Worm (Caenorhabditis elegans) whole organism, young adult: Measurements from ENCODE around the gene C06G4.4.

Source experiments
- B0035.1 ChIP-seq: sonication (generic microtip); optimal IDR thresholded peaks from 2 replicates; lab custom pipeline; 2016; ENCODE audit warnings: missing genetic modification characterization, mild to moderate bottlenecking, missing compliant biosample characterization, missing genotype, missing genetic modification reagents
- B0336.3 ChIP-seq: fragments of 200-800 bp; sonication (Bioruptor generic); IDR thresholded peaks from 2 replicates; pipeline ENCODE4 v1.3.6; 2022; ENCODE audit warnings: missing genetic modification characterization, missing compliant biosample characterization
- C17E4.6 ChIP-seq: fragments of 200-800 bp; sonication (Bioruptor generic); IDR thresholded peaks from 2 replicates; pipeline ENCODE4 v1.3.6; 2022; ENCODE audit warnings: missing genetic modification reagents, missing genetic modification characterization, missing compliant biosample characterization
- F22D6.2 ChIP-seq: sonication (generic microtip); optimal IDR thresholded peaks from 2 replicates; lab custom pipeline; 2016; ENCODE audit warnings: mild to moderate bottlenecking, missing genetic modification characterization, missing compliant biosample characterization
- F39B2.1 ChIP-seq: fragments of 200-800 bp; sonication (Bioruptor generic); IDR thresholded peaks from 2 replicates; pipeline ENCODE4 v1.3.6; 2022; ENCODE audit warnings: missing genetic modification reagents, missing genetic modification characterization, missing compliant biosample characterization
- F55B11.4 ChIP-seq: sonication (generic microtip); optimal IDR thresholded peaks from 2 replicates; lab custom pipeline; 2016; ENCODE audit warnings: missing compliant biosample characterization, missing genetic modification characterization, borderline replicate concordance; ENCODE audit not compliant: insufficient read depth
- T07F8.4 ChIP-seq: sonication (generic microtip); optimal IDR thresholded peaks from 2 replicates; lab custom pipeline; 2016; ENCODE audit warnings: mild to moderate bottlenecking, missing genetic modification characterization, moderate library complexity, missing compliant biosample characterization
- Y53F4B.3 ChIP-seq: fragments of 200-800 bp; sonication (Bioruptor generic); IDR thresholded peaks from 2 replicates; pipeline ENCODE4 v1.3.6; 2022; ENCODE audit warnings: missing genetic modification reagents, missing genetic modification characterization, missing compliant biosample characterization
- akir-1 ChIP-seq: fragments of 200-800 bp; sonication (Bioruptor generic); optimal IDR thresholded peaks from 2 replicates; lab custom pipeline; 2018; ENCODE audit warnings: mild to moderate bottlenecking, missing genetic modification characterization, moderate library complexity, missing compliant biosample characterization
- ama-1 ChIP-seq, 3 experiments: fragments of 150-350 bp in 1 of 3; sonication (generic microtip) in 2 of 3; optimal IDR thresholded peaks; 2 replicates each; lab custom pipeline; 2014 to 2018; ENCODE audit warnings: missing biosample characterization in 2 of 3, missing genetic modification characterization in 2 of 3, missing genetic modification reagents in 2 of 3
- athp-1 ChIP-seq: sonication (generic microtip); optimal IDR thresholded peaks from 2 replicates; lab custom pipeline; 2017; ENCODE audit warnings: mild to moderate bottlenecking, missing genetic modification characterization, missing compliant biosample characterization
- ccch-3 ChIP-seq: fragments of 200-800 bp; sonication (Bioruptor generic); optimal IDR thresholded peaks from 2 replicates; lab custom pipeline; 2018; ENCODE audit warnings: mild to moderate bottlenecking, missing genetic modification characterization, missing compliant biosample characterization
- cebp-1 ChIP-seq, 2 experiments: fragments of 200-800 bp in 1 of 2; sonication (Bioruptor generic) in 1 of 2; sonication (generic microtip) in 1 of 2; IDR thresholded peaks in 1 of 2; optimal IDR thresholded peaks in 1 of 2; 2 replicates each; pipeline versions ENCODE4 v1.3.6 to Lab custom; 2017 to 2022; ENCODE audit warnings: missing compliant biosample characterization in 2 of 2, missing genetic modification characterization in 2 of 2, mild to moderate bottlenecking in 1 of 2, missing genetic modification reagents in 1 of 2, moderate library complexity in 1 of 2
- cebp-2 ChIP-seq: fragments of 200-800 bp; sonication (Bioruptor generic); IDR thresholded peaks from 2 replicates; pipeline ENCODE4 v1.3.6; 2022; ENCODE audit warnings: missing genetic modification characterization, missing compliant biosample characterization
- ceh-100 ChIP-seq: fragments of 200-800 bp; sonication (Bioruptor generic); IDR thresholded peaks from 2 replicates; pipeline ENCODE4 v1.3.6; 2022; ENCODE audit warnings: missing genetic modification reagents, missing genetic modification characterization, missing compliant biosample characterization
- ceh-27 ChIP-seq: fragments of 200-800 bp; sonication (Bioruptor generic); optimal IDR thresholded peaks from 2 replicates; lab custom pipeline; 2018; ENCODE audit warnings: mild to moderate bottlenecking, missing genetic modification characterization, moderate library complexity, missing compliant biosample characterization
- ceh-40 ChIP-seq: fragments of 200-800 bp; sonication (Bioruptor generic); IDR thresholded peaks from 2 replicates; pipeline ENCODE4 v1.3.6; 2022; ENCODE audit warnings: missing genetic modification characterization, missing compliant biosample characterization
- ceh-58 ChIP-seq: fragments of 200-800 bp; sonication (Bioruptor generic); IDR thresholded peaks from 2 replicates; pipeline ENCODE4 v1.3.6; 2022; ENCODE audit warnings: missing genetic modification characterization, missing compliant biosample characterization
- ceh-79 ChIP-seq: sonication (generic microtip); optimal IDR thresholded peaks from 2 replicates; lab custom pipeline; 2017; ENCODE audit warnings: mild to moderate bottlenecking, missing genetic modification characterization, missing compliant biosample characterization
- ekl-4 ChIP-seq: fragments of 200-800 bp; sonication (Bioruptor generic); IDR thresholded peaks from 2 replicates; pipeline ENCODE4 v1.3.6; 2022; ENCODE audit warnings: missing genetic modification reagents, missing genetic modification characterization, missing compliant biosample characterization
- gei-17 ChIP-seq: fragments of 200-800 bp; sonication (Bioruptor generic); optimal IDR thresholded peaks from 2 replicates; lab custom pipeline; 2018; ENCODE audit warnings: mild to moderate bottlenecking, missing genetic modification characterization, missing compliant biosample characterization
- him-1 ChIP-seq: sonication (generic microtip); optimal IDR thresholded peaks from 2 replicates; lab custom pipeline; 2016; ENCODE audit warnings: missing genotype, missing genetic modification reagents, missing genetic modification characterization, missing compliant biosample characterization
- hrde-1 ChIP-seq: sonication (generic microtip); optimal IDR thresholded peaks from 2 replicates; lab custom pipeline; 2016; ENCODE audit warnings: missing genetic modification characterization, mild to moderate bottlenecking, missing compliant biosample characterization, moderate library complexity, missing genotype, missing genetic modification reagents, borderline replicate concordance
- lag-1 ChIP-seq: fragments of 200-800 bp; sonication (Bioruptor generic); IDR thresholded peaks from 2 replicates; pipeline ENCODE4 v1.3.6; 2022; ENCODE audit warnings: missing genetic modification reagents, missing genetic modification characterization, missing compliant biosample characterization
- let-526 ChIP-seq: fragments of 200-800 bp; sonication (Bioruptor generic); IDR thresholded peaks from 2 replicates; pipeline ENCODE4 v1.3.6; 2022; ENCODE audit warnings: missing genetic modification reagents, missing genetic modification characterization, missing compliant biosample characterization
- lin-35 ChIP-seq, 3 experiments: fragments of 150-350 bp in 2 of 3; sonication (generic microtip) in 1 of 3; optimal IDR thresholded peaks; 2 replicates each; lab custom pipeline; 2014 to 2018; ENCODE audit warnings: missing biosample characterization in 3 of 3, missing genetic modification characterization in 3 of 3, missing genetic modification reagents in 3 of 3
- lsy-27 ChIP-seq: sonication (generic microtip); optimal IDR thresholded peaks from 2 replicates; lab custom pipeline; 2017; ENCODE audit warnings: missing genetic modification characterization, mild to moderate bottlenecking, missing compliant biosample characterization, antibody characterized with exemption, missing genotype, borderline replicate concordance; ENCODE audit not compliant: insufficient read depth
- madf-3 ChIP-seq: fragments of 200-800 bp; sonication (Bioruptor generic); IDR thresholded peaks from 2 replicates; pipeline ENCODE4 v1.3.6; 2022; ENCODE audit warnings: missing genetic modification reagents, missing genetic modification characterization, missing compliant biosample characterization
- madf-6 ChIP-seq: fragments of 200-800 bp; sonication (Bioruptor generic); IDR thresholded peaks from 2 replicates; pipeline ENCODE4 v1.3.6; 2022; ENCODE audit warnings: missing genetic modification reagents, missing genetic modification characterization, missing compliant biosample characterization
- mel-28 ChIP-seq: sonication (generic microtip); optimal IDR thresholded peaks from 2 replicates; lab custom pipeline; 2016; ENCODE audit warnings: borderline replicate concordance, mild to moderate bottlenecking, missing genetic modification characterization, missing compliant biosample characterization
- nfyb-1 ChIP-seq: fragments of 200-800 bp; sonication (Bioruptor generic); IDR thresholded peaks from 2 replicates; pipeline ENCODE4 v1.3.6; 2022; ENCODE audit warnings: missing genetic modification reagents, missing genetic modification characterization, missing compliant biosample characterization
- nhr-120 ChIP-seq: fragments of 200-800 bp; sonication (Bioruptor generic); IDR thresholded peaks from 2 replicates; pipeline ENCODE4 v1.3.6; 2022; ENCODE audit warnings: missing genetic modification characterization, missing compliant biosample characterization
- nhr-80 ChIP-seq: sonication (generic microtip); optimal IDR thresholded peaks from 2 replicates; lab custom pipeline; 2016; ENCODE audit warnings: missing genetic modification characterization, missing compliant biosample characterization
- pbrm-1 ChIP-seq: fragments of 200-800 bp; sonication (Bioruptor generic); IDR thresholded peaks from 2 replicates; pipeline ENCODE4 v1.3.6; 2022; ENCODE audit warnings: missing genetic modification reagents, missing genetic modification characterization, missing compliant biosample characterization
- snpc-3.4 ChIP-seq: sonication (generic microtip); optimal IDR thresholded peaks from 2 replicates; lab custom pipeline; 2017; ENCODE audit warnings: missing genetic modification characterization, mild to moderate bottlenecking, missing compliant biosample characterization, antibody characterized with exemption, moderate library complexity, missing genotype, missing genetic modification reagents
- unc-130 ChIP-seq: sonication (generic microtip); optimal IDR thresholded peaks from 2 replicates; lab custom pipeline; 2016; ENCODE audit warnings: missing genetic modification reagents, missing genetic modification characterization, missing compliant biosample characterization
- ztf-3 ChIP-seq: fragments of 200-800 bp; sonication (Bioruptor generic); optimal IDR thresholded peaks from 2 replicates; lab custom pipeline; 2018; ENCODE audit warnings: mild to moderate bottlenecking, missing genetic modification characterization, missing compliant biosample characterization

Gene C06G4.4

ce11 chrIII:8016438-8016837 lies 38.8 kb upstream of the C06G4.4 start, which contains the start of gene F44B9.5:
TSS of gene F44B9.5 (minus strand) at chrIII:8016538.
- TF ChIP-seq ztf-3 (no peak), ceh-27 (no peak), F22D6.2 (no peak), F39B2.1 (GFP tag; lab: Robert Waterston, UW) (no peak), ceh-40 (GFP tag; lab: Robert Waterston, UW) (no peak), B0336.3 (GFP tag; lab: Robert Waterston, UW) (no peak), lin-35 (GFP tag; optimal IDR thresholded peaks at IDR 0.05; lab: Kevin White, UChicago) (no peak), ceh-79 (tag; lab: Kevin White, UChicago) (no peak), akir-1 (GFP tag; lab: Kevin White, UChicago) (no peak), cebp-2 (GFP tag; lab: Robert Waterston, UW) (no peak), C17E4.6 (GFP tag; lab: Robert Waterston, UW) (no peak), gei-17 (no peak), ceh-100 (GFP tag; lab: Robert Waterston, UW) (no peak), T07F8.4 (tag; lab: Kevin White, UChicago) (no peak), nhr-120 (GFP tag; lab: Robert Waterston, UW) (no peak), F55B11.4 (tag; lab: Kevin White, UChicago) (no peak)

ce11 chrIII:8013582-8013981 lies 36.0 kb upstream of the C06G4.4 start:
- TF ChIP-seq unc-130 (GFP tag; lab: Kevin White, UChicago) (peak; percentile 3), hrde-1 (peak; percentile 25), madf-6 (GFP tag; lab: Robert Waterston, UW) (0 out of 2 replicates have a peak, but pooled peaks have one; percentile 23), athp-1 (tag; lab: Kevin White, UChicago) (peak; percentile 31), him-1 (tag; lab: Kevin White, UChicago) (peak; percentile 91), cebp-1 (GFP tag; IDR thresholded peaks at IDR 0.05; lab: Robert Waterston, UW) (no peak), cebp-1 (tag; optimal IDR thresholded peaks at IDR 0.05; lab: Kevin White, UChicago) (no peak), mel-28 (tag; lab: Kevin White, UChicago) (no peak)

ce11 chrIII:8010260-8010822 lies 32.7 kb upstream of the C06G4.4 start, which contains the start of gene cit-1.2:
TSS of gene cit-1.2 (plus strand) at chrIII:8010772.
- TF ChIP-seq pbrm-1 (GFP tag; lab: Robert Waterston, UW) (0 out of 2 replicates have a peak, but pooled peaks have one; percentile 19), nfyb-1 (GFP tag; lab: Robert Waterston, UW) (0 out of 2 replicates have a peak, but pooled peaks have one; percentile 30), cebp-1 (GFP tag; IDR thresholded peaks at IDR 0.05; lab: Robert Waterston, UW) (peak; percentile 23; the same call in 1 of the 2 replicates), cebp-1 (tag; optimal IDR thresholded peaks at IDR 0.05; lab: Kevin White, UChicago) (peak; percentile 67), T07F8.4 (tag; lab: Kevin White, UChicago) (no peak)

ce11 chrIII:8009769-8010168 lies 32.2 kb upstream of the C06G4.4 start, which contains the start of gene cit-1.1:
TSS of gene cit-1.1 (minus strand) at chrIII:8009821.
- TF ChIP-seq nhr-80 (tag; lab: Kevin White, UChicago) (peak; percentile 15), madf-3 (peak; percentile 97), snpc-3.4 (no peak), ama-1 (optimal IDR thresholded peaks at IDR 0.05; lab: Kevin White, UChicago) (no peak), ama-1 (GFP tag; optimal IDR thresholded peaks at IDR 0.05; lab: Kevin White, UChicago) (no peak)

- TF ChIP-seq ekl-4 (GFP tag; lab: Robert Waterston, UW), result no peak
- no peak for TF ChIP-seq lag-1 (GFP tag; lab: Robert Waterston, UW)
- no peak for TF ChIP-seq ceh-58 (GFP tag; lab: Robert Waterston, UW)
- TF ChIP-seq Y53F4B.3, result no peak
- TF ChIP-seq ccch-3, result no peak
- TF ChIP-seq B0035.1, result no peak
- no peak for TF ChIP-seq lsy-27 (tag; lab: Kevin White, UChicago)
- no peak for TF ChIP-seq ztf-3
- TF ChIP-seq let-526 (GFP tag; lab: Robert Waterston, UW), result no peak
These were observed 26.5 kb upstream of the C06G4.4 start, which contains the start of gene C06G4.6 for ce11 chrIII:8004091-8004490. TSS of gene C06G4.6 (plus strand) at chrIII:8004391.
